Worm (Caenorhabditis elegans) whole organism, late embryonic: ENCODE data around the gene T12G3.2.

Experiments
- K09A11.1 ChIP-seq: sonication (generic microtip); optimal IDR thresholded peaks from 2 replicates; lab custom pipeline; 2017; ENCODE audit warnings: antibody characterized with exemption, mild to moderate bottlenecking, missing genetic modification characterization, missing compliant biosample characterization; ENCODE audit not compliant: insufficient read depth
- Y22D7AL.16 ChIP-seq: sonication (generic microtip); optimal IDR thresholded peaks from 2 replicates; lab custom pipeline; 2016; ENCODE audit warnings: missing genetic modification characterization, missing compliant biosample characterization
- ama-1 ChIP-seq: fragments of 150-350 bp; optimal IDR thresholded peaks from 2 replicates; lab custom pipeline; 2014
- ets-4 ChIP-seq: sonication (generic microtip); optimal IDR thresholded peaks from 2 replicates; lab custom pipeline; 2016; ENCODE audit warnings: missing genetic modification characterization, missing compliant biosample characterization
- hlh-8 ChIP-seq: sonication (generic microtip); optimal IDR thresholded peaks from 2 replicates; lab custom pipeline; 2016; ENCODE audit warnings: missing genotype, missing genetic modification characterization, missing compliant biosample characterization
- pag-3 ChIP-seq: sonication (generic microtip); optimal IDR thresholded peaks from 2 replicates; lab custom pipeline; 2016; ENCODE audit warnings: missing compliant biosample characterization, missing genetic modification characterization, borderline replicate concordance
- pat-9 ChIP-seq: fragments of 200-800 bp; sonication (Bioruptor generic); optimal IDR thresholded peaks from 2 replicates; lab custom pipeline; 2018; ENCODE audit warnings: mild to moderate bottlenecking, missing genetic modification characterization, moderate library complexity, missing compliant biosample characterization
- pax-1 ChIP-seq: fragments of 150-350 bp; optimal IDR thresholded peaks from 2 replicates; lab custom pipeline; 2014; ENCODE audit warnings: missing biosample characterization, missing genetic modification characterization
- pha-4 ChIP-seq: fragments of 150-350 bp; optimal IDR thresholded peaks from 2 replicates; lab custom pipeline; 2018; ENCODE audit warnings: missing biosample characterization, missing genetic modification reagents, missing genetic modification characterization
- syd-9 ChIP-seq: sonication (generic microtip); optimal IDR thresholded peaks from 2 replicates; lab custom pipeline; 2016; ENCODE audit warnings: mild to moderate bottlenecking, missing genetic modification characterization, moderate library complexity, missing compliant biosample characterization
- tbx-2 ChIP-seq: sonication (generic microtip); optimal IDR thresholded peaks from 2 replicates; lab custom pipeline; 2016; ENCODE audit warnings: missing genetic modification characterization, missing compliant biosample characterization

- TF ChIP-seq pag-3 (no peak), pha-4 (no peak), hlh-8 (no peak), K09A11.1 (tag; lab: Kevin White, UChicago) (no peak), ama-1 (lab: Kevin White, UChicago) (no peak), tbx-2 (tag; lab: Kevin White, UChicago) (no peak), syd-9 (no peak), Y22D7AL.16 (tag; lab: Kevin White, UChicago) (no peak), pat-9 (tag; lab: Kevin White, UChicago) (no peak), pax-1 (tag; lab: Kevin White, UChicago) (no peak), ets-4 (tag; lab: Kevin White, UChicago) (no peak)
Observed at ce11 chrIV:12084178-12084577, 37.4 kb upstream of the T12G3.2 start, which contains the start of gene repo-1.
